Fruit fly (Drosophila melanogaster) whole organism, prepupa: ENCODE results near the gene CG33342.

Experiments used
- CG10669 ChIP-seq: fragments of 200-800 bp; sonication (Bioruptor generic); optimal IDR thresholded peaks from 3 replicates; lab custom pipeline; 2018; ENCODE audit warnings: missing biosample characterization, mild to moderate bottlenecking, missing genetic modification characterization, moderate library complexity
- CG11902 ChIP-seq: fragments of 200-800 bp; sonication (Bioruptor generic); optimal IDR thresholded peaks from 3 replicates; lab custom pipeline; 2016; ENCODE audit warnings: missing biosample characterization, missing genetic modification characterization
- CG1621 ChIP-seq: fragments of 200-800 bp; sonication (Bioruptor generic); optimal IDR thresholded peaks from 3 replicates; lab custom pipeline; 2018; ENCODE audit warnings: missing biosample characterization, mild to moderate bottlenecking, missing genetic modification characterization
- CG3032 ChIP-seq: fragments of 200-800 bp; optimal IDR thresholded peaks from 2 replicates; lab custom pipeline; 2019; ENCODE audit warnings: missing biosample characterization, mild to moderate bottlenecking, missing genetic modification characterization, moderate library complexity
- CG31627 ChIP-seq: fragments of 200-800 bp; sonication (Bioruptor generic); optimal IDR thresholded peaks from 3 replicates; lab custom pipeline; 2016; ENCODE audit warnings: missing biosample characterization, missing genetic modification characterization
- CG32006 ChIP-seq: fragments of 200-800 bp; sonication (Bioruptor generic); optimal IDR thresholded peaks from 3 replicates; lab custom pipeline; 2017; ENCODE audit warnings: missing biosample characterization, mild to moderate bottlenecking, missing genetic modification characterization
- CG34406 ChIP-seq: fragments of 200-800 bp; sonication (Bioruptor generic); optimal IDR thresholded peaks from 3 replicates; lab custom pipeline; 2016; ENCODE audit warnings: missing biosample characterization, missing genetic modification characterization
- CG4318 ChIP-seq: fragments of 200-800 bp; sonication (Bioruptor generic); optimal IDR thresholded peaks from 3 replicates; lab custom pipeline; 2017; ENCODE audit warnings: missing biosample characterization, mild to moderate bottlenecking, missing genetic modification characterization
- CG6276 ChIP-seq: fragments of 200-800 bp; sonication (Bioruptor generic); optimal IDR thresholded peaks from 2 replicates; lab custom pipeline; 2017; ENCODE audit warnings: missing biosample characterization, mild to moderate bottlenecking, missing genetic modification characterization
- CG6808 ChIP-seq: fragments of 200-800 bp; sonication (Bioruptor generic); optimal IDR thresholded peaks from 3 replicates; lab custom pipeline; 2017; ENCODE audit warnings: missing biosample characterization, missing genetic modification characterization, mild to moderate bottlenecking, moderate library complexity, missing genetic modification reagents
- CG6854 ChIP-seq: fragments of 200-800 bp; sonication (Bioruptor generic); optimal IDR thresholded peaks from 2 replicates; lab custom pipeline; 2017; ENCODE audit warnings: missing biosample characterization, mild to moderate bottlenecking, missing genetic modification characterization
- CG7368 ChIP-seq: fragments of 200-800 bp; sonication (Bioruptor generic); optimal IDR thresholded peaks from 3 replicates; lab custom pipeline; 2016; ENCODE audit warnings: missing biosample characterization, missing genetic modification characterization
- CG8119 ChIP-seq: fragments of 200-800 bp; sonication (Bioruptor generic); IDR thresholded peaks from 3 replicates; pipeline ENCODE4 v1.3.6; 2022; ENCODE audit warnings: missing biosample characterization, missing genetic modification characterization
- CG8632 ChIP-seq: fragments of 200-800 bp; sonication (Bioruptor generic); optimal IDR thresholded peaks from 3 replicates; lab custom pipeline; 2016; ENCODE audit warnings: missing biosample characterization, missing genetic modification characterization
- CG9139 ChIP-seq: fragments of 200-800 bp; sonication (Bioruptor generic); optimal IDR thresholded peaks from 3 replicates; lab custom pipeline; 2017; ENCODE audit warnings: missing biosample characterization, mild to moderate bottlenecking, missing genetic modification characterization
- Eip75B ChIP-seq: fragments of 200-800 bp; sonication (Bioruptor generic); optimal IDR thresholded peaks from 3 replicates; lab custom pipeline; 2016; ENCODE audit warnings: missing biosample characterization, missing genetic modification characterization
- Eip93F ChIP-seq: fragments of 200-800 bp; sonication (Bioruptor generic); optimal IDR thresholded peaks from 2 replicates; lab custom pipeline; 2016; ENCODE audit warnings: missing biosample characterization, mild to moderate bottlenecking, missing genetic modification characterization
- Ets96B ChIP-seq: fragments of 200-800 bp; optimal IDR thresholded peaks from 2 replicates; lab custom pipeline; 2019; ENCODE audit warnings: missing biosample characterization, mild to moderate bottlenecking, missing genetic modification characterization, moderate library complexity
- Hr38 ChIP-seq: sonication (Bioruptor generic); optimal IDR thresholded peaks from 2 replicates; lab custom pipeline; 2016; ENCODE audit warnings: missing biosample characterization, missing genetic modification characterization
- Hr39 ChIP-seq: fragments of 200-800 bp; sonication (Bioruptor generic); optimal IDR thresholded peaks from 2 replicates; lab custom pipeline; 2016; ENCODE audit warnings: missing biosample characterization, missing genetic modification characterization
- Hr4 ChIP-seq: fragments of 200-800 bp; sonication (Bioruptor generic); optimal IDR thresholded peaks from 3 replicates; lab custom pipeline; 2016; ENCODE audit warnings: missing biosample characterization, missing genetic modification characterization
- OdsH ChIP-seq: fragments of 200-800 bp; sonication (Bioruptor generic); optimal IDR thresholded peaks from 3 replicates; lab custom pipeline; 2016; ENCODE audit warnings: missing biosample characterization, missing genetic modification characterization
- achi ChIP-seq: fragments of 200-800 bp; sonication (Bioruptor generic); optimal IDR thresholded peaks from 3 replicates; lab custom pipeline; 2016; ENCODE audit warnings: missing biosample characterization, missing genetic modification characterization
- acj6 ChIP-seq: fragments of 200-800 bp; sonication (Bioruptor generic); optimal IDR thresholded peaks from 3 replicates; lab custom pipeline; 2016; ENCODE audit warnings: missing biosample characterization, missing genetic modification characterization
- cyc ChIP-seq: fragments of 200-800 bp; sonication (Bioruptor generic); optimal IDR thresholded peaks from 3 replicates; lab custom pipeline; 2016; ENCODE audit warnings: missing biosample characterization, missing genetic modification characterization
- dac ChIP-seq: fragments of 200-800 bp; sonication (Bioruptor generic); optimal IDR thresholded peaks from 2 replicates; lab custom pipeline; 2017; ENCODE audit warnings: missing biosample characterization, mild to moderate bottlenecking, missing genetic modification characterization
- dsx ChIP-seq: fragments of 200-800 bp; optimal IDR thresholded peaks from 3 replicates; lab custom pipeline; 2019; ENCODE audit warnings: missing biosample characterization, mild to moderate bottlenecking, missing genetic modification characterization, moderate library complexity; ENCODE audit not compliant: poor library complexity, severe bottlenecking
- fd59A ChIP-seq: fragments of 200-800 bp; sonication (Bioruptor generic); optimal IDR thresholded peaks from 2 replicates; lab custom pipeline; 2017; ENCODE audit warnings: missing biosample characterization, mild to moderate bottlenecking, missing genetic modification characterization, missing genetic modification reagents
- fd85E ChIP-seq: fragments of 200-800 bp; sonication (Bioruptor generic); optimal IDR thresholded peaks from 3 replicates; lab custom pipeline; 2016; ENCODE audit warnings: missing biosample characterization, missing genetic modification characterization
- lz ChIP-seq: fragments of 200-800 bp; sonication (Bioruptor generic); optimal IDR thresholded peaks from 3 replicates; lab custom pipeline; 2016; ENCODE audit warnings: missing biosample characterization, missing genetic modification characterization
- svp ChIP-seq: fragments of 200-800 bp; sonication (Bioruptor generic); peaks from one replicate; lab custom pipeline; 2016; ENCODE audit warnings: missing biosample characterization, missing genetic modification characterization

The CG33342 gene

DNA sequence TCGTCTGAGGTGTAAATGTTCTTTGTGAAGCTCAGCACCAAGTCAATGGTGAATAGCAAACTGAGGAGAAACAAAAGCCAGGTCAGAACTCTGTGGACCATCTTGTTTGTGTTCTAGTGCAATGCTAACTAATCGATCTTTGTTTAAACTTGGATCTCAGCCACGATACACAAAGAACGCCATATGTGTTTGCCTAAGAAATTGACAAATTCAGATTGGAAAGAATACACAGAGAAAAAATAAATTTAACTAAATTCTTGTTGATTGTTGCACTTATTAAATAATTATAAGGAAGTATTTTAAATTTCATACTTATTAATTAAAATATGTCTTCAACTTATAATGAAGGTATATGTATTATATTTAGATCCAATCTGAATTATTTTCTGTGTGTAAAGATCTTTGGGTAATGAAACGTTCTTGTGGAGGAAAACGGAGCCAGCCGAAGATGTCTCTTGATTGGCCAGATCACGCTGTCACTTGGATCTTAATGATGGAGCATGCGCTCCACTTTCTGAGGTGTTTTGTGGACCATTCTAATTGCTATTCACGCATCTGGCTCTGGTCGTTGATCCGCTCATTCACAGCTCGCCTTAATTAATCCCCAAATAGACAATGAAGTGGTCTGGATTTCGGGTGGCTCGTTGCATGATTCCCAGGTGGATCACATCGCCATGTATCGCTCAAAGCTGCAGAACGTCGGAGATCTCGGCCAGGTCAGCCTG is 11.6 kb upstream of the CG33342 start, which contains the start of the genes CG17784 and CG13613:
Gene CG17784, minus strand, starts transcription at position 101 of the 725 bp plus-strand sequence.
Gene CG13613, plus strand, starts transcription at position 675 of the 725 bp plus-strand sequence.
- TF ChIP-seq lz, result no peak
- TF ChIP-seq fd85E (GFP tag; lab: Kevin White, UChicago), result no peak
- no peak for TF ChIP-seq CG6808 (GFP tag; lab: Kevin White, UChicago)
- TF ChIP-seq dsx, result no peak
- TF ChIP-seq CG8119, result no peak

DNA sequence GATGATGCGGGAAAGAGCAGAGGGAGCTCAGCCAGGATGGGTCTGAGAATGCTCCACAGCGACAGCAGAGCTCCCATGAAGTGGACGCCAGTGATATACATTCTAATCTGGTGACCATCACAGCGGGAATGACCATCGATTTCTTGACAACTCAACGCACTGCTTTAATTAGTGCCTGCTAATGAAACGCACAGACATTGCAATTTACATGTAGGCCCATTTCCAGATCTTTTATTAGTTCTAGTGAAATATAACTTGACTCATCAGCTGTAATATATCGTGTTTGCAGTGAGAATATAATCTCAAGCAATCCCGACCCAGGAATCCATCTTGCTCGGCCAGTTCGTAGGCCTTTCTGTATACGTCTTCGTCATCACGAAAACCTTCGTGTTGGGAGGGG is 9.5 kb upstream of the CG33342 start, which contains the start of gene CG42811:
Gene CG42811, minus strand, starts transcription at position 101 of the 400 bp plus-strand sequence.
- TF ChIP-seq fd59A (GFP tag; lab: Kevin White, UChicago), result no peak
- TF ChIP-seq cyc (GFP tag; lab: Kevin White, UChicago), result no peak
- no peak for TF ChIP-seq CG34406 (GFP tag; lab: Kevin White, UChicago)
- TF ChIP-seq CG6808 (GFP tag; lab: Kevin White, UChicago), result no peak
- no peak for TF ChIP-seq lz
- no peak for TF ChIP-seq Ets96B (tag; lab: Kevin White, UChicago)
- TF ChIP-seq CG6276, result no peak
- no peak for TF ChIP-seq Hr4 (GFP tag; lab: Kevin White, UChicago)
- TF ChIP-seq CG4318 (GFP tag; lab: Kevin White, UChicago), result no peak
- no peak for TF ChIP-seq dac (GFP tag; lab: Kevin White, UChicago)
- no peak for TF ChIP-seq CG11902 (GFP tag; lab: Kevin White, UChicago)

DNA sequence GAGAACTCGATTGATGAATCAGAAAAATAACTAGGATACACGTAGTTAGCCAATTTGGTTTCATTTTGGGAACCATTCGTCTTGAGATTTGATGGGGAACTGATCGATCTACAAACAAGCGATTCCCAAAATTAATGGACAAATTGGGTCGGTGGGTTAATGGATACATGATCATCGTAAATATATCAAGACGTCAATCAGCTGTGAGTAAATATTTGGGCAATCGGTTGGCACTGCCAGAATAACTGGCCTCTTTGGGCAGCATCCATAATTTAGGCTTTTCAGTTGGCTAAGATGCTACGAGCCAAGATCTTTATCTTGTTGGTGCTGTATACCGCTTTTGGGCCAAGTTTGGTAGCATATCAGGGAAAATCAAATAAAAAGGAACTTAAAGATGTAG is 8.6 kb upstream of the CG33342 start, which contains the start of the genes CG42812 and CG33341:
Gene CG42812, minus strand, starts transcription at position 101 of the 400 bp plus-strand sequence.
Gene CG33341, plus strand, starts transcription at position 295 of the 400 bp plus-strand sequence.
- TF ChIP-seq svp (GFP tag; lab: Kevin White, UChicago), result peak; percentile 20
- no peak for TF ChIP-seq CG8119
- TF ChIP-seq, all 60 proteins: peak for 1

DNA sequence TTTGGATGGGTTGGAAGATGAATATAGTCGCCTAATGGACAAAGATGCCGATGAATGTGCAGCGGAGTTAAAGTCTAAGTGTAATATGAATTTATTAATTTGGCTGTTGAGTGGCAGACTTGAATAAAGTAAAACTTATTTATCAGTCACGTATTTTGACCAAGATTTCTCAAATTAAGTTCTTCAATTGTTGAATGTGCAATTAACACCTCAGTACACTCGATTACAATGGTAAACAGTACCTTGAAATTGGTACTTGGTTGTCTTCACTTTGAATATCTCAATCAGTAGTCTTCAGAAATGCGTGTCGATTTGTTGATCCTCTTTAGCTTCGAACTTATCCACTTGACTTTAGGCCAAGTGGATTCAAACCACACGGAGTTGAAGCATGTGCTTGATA is 7.4 kb upstream of the CG33342 start, which contains the start of gene CG13614:
Gene CG13614, plus strand, starts transcription at position 301 of the 400 bp plus-strand sequence.
- no peak for TF ChIP-seq CG8632 (GFP tag; lab: Kevin White, UChicago)
- TF ChIP-seq CG7368, result no peak
- no peak for TF ChIP-seq dac (GFP tag; lab: Kevin White, UChicago)
- TF ChIP-seq Hr38 (GFP tag; lab: Kevin White, UChicago), result no peak
- no peak for TF ChIP-seq Hr39
- TF ChIP-seq CG4318 (GFP tag; lab: Kevin White, UChicago), result no peak
- TF ChIP-seq svp (GFP tag; lab: Kevin White, UChicago), result no peak
- no peak for TF ChIP-seq dsx
- TF ChIP-seq CG6808 (GFP tag; lab: Kevin White, UChicago), result no peak
- TF ChIP-seq Eip93F (GFP tag; lab: Kevin White, UChicago), result no peak
- no peak for TF ChIP-seq CG9139 (GFP tag; lab: Kevin White, UChicago)
- no peak for TF ChIP-seq CG3032
- no peak for TF ChIP-seq fd85E (GFP tag; lab: Kevin White, UChicago)
- no peak for TF ChIP-seq CG31627 (GFP tag; lab: Kevin White, UChicago)
- TF ChIP-seq CG32006 (GFP tag; lab: Kevin White, UChicago), result no peak
- TF ChIP-seq CG10669 (GFP tag; lab: Kevin White, UChicago), result no peak
- no peak for TF ChIP-seq CG11902 (GFP tag; lab: Kevin White, UChicago)
- no peak for TF ChIP-seq Eip75B (GFP tag; lab: Kevin White, UChicago)
- TF ChIP-seq CG6276, result no peak
- no peak for TF ChIP-seq acj6
- TF ChIP-seq, all 60 proteins: peak for 0

DNA sequence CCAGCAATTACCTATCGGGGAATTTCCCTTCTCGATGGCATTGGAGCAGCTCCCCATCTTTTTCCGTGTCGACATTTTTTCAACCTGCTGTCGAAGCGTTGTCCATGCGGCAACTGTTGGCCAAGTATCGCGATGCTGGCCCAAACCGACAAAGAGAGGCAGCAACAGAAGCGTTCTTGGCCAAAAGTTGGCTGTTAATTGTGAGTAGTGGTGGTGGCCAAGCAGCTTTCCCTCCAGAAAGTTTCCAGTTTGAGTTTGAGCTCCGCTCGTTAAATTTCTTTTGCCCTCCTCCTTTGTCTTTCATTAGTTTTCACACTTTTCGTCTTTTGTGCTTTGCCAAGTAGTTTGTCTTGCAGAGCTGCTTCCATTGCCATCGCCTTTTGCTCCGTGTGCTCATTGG is 4.0 kb upstream of the CG33342 start, which contains the start of gene CG17782:
Gene CG17782, minus strand, starts transcription at position 101 of the 400 bp plus-strand sequence.
- TF ChIP-seq dsx (no peak), CG1621 (tag; lab: Kevin White, UChicago) (no peak), CG6854 (GFP tag; lab: Kevin White, UChicago) (no peak), CG6808 (GFP tag; lab: Kevin White, UChicago) (no peak), Hr4 (GFP tag; lab: Kevin White, UChicago) (no peak), CG4318 (GFP tag; lab: Kevin White, UChicago) (no peak), achi (GFP tag; lab: Kevin White, UChicago) (no peak), svp (GFP tag; lab: Kevin White, UChicago) (no peak), OdsH (GFP tag; lab: Kevin White, UChicago) (no peak)
